Worm (Caenorhabditis elegans) whole organism, L1 larva: ENCODE data around the gene gcy-5.

Experiments used
- aly-2 ChIP-seq: fragments of 150-350 bp; optimal IDR thresholded peaks from 2 replicates; lab custom pipeline; 2014; ENCODE audit warnings: missing biosample characterization, missing genetic modification characterization
- blmp-1 ChIP-seq: fragments of 150-350 bp; optimal IDR thresholded peaks from 2 replicates; lab custom pipeline; 2014; ENCODE audit warnings: missing biosample characterization, missing genetic modification characterization
- ceh-82 ChIP-seq, 3 experiments: fragments of 150-350 bp in 1 of 3; sonication (generic microtip) in 2 of 3; optimal IDR thresholded peaks; 2 replicates each; lab custom pipeline; 2014 to 2017; ENCODE audit warnings: missing biosample characterization in 3 of 3, missing genetic modification characterization in 3 of 3
- fkh-10 ChIP-seq: sonication (generic microtip); optimal IDR thresholded peaks from 2 replicates; lab custom pipeline; 2017; ENCODE audit warnings: missing biosample characterization, missing genetic modification reagents, missing genetic modification characterization
- mab-9 ChIP-seq: fragments of 200-800 bp; sonication (Bioruptor generic); IDR thresholded peaks from 2 replicates; pipeline ENCODE4 v1.3.6; 2022; ENCODE audit warnings: missing genetic modification reagents, missing genetic modification characterization, missing compliant biosample characterization
- mep-1 ChIP-seq: fragments of 150-350 bp; optimal IDR thresholded peaks from 2 replicates; lab custom pipeline; 2014; ENCODE audit warnings: missing biosample characterization, missing genetic modification characterization
- nhr-237 ChIP-seq: fragments of 150-350 bp; optimal IDR thresholded peaks from 2 replicates; lab custom pipeline; 2014; ENCODE audit warnings: missing biosample characterization, missing genetic modification characterization
- pax-3 ChIP-seq: fragments of 200-800 bp; sonication (Bioruptor generic); optimal IDR thresholded peaks from 2 replicates; lab custom pipeline; 2018; ENCODE audit warnings: mild to moderate bottlenecking, missing genetic modification characterization, moderate library complexity, missing compliant biosample characterization
- snpc-4 ChIP-seq: fragments of 150-350 bp; optimal IDR thresholded peaks from 2 replicates; lab custom pipeline; 2014; ENCODE audit warnings: missing biosample characterization, missing genetic modification characterization
- sup-37 ChIP-seq: fragments of 200-800 bp; sonication (Bioruptor generic); optimal IDR thresholded peaks from 2 replicates; lab custom pipeline; 2018; ENCODE audit warnings: mild to moderate bottlenecking, missing genetic modification characterization, missing compliant biosample characterization
- ztf-11 ChIP-seq, 2 experiments: sonication (generic microtip); optimal IDR thresholded peaks; 2 replicates each; lab custom pipeline; 2016 to 2017; ENCODE audit warnings: missing genetic modification characterization in 2 of 2, missing biosample characterization in 1 of 2, missing compliant biosample characterization in 1 of 2

ce11 chrII:10302646-10303045 lies 13.4 kb downstream of the gcy-5 start, which contains the start of gene clpp-1:
- TF ChIP-seq blmp-1 (tag; lab: Kevin White, UChicago), result no peak
- TF ChIP-seq snpc-4 (tag; lab: Kevin White, UChicago), result no peak
- TF ChIP-seq aly-2 (tag; lab: Kevin White, UChicago), result no peak
- no peak for TF ChIP-seq ztf-11 (tag; optimal IDR thresholded peaks at IDR 0.05; lab: Kevin White, UChicago)
- no peak for TF ChIP-seq pax-3 (tag; lab: Kevin White, UChicago)
- TF ChIP-seq mep-1 (tag; lab: Kevin White, UChicago), result no peak
- TF ChIP-seq nhr-237 (tag; lab: Kevin White, UChicago), result no peak
- TF ChIP-seq mab-9 (GFP tag; lab: Robert Waterston, UW), result no peak
- no peak for TF ChIP-seq fkh-10
- TF ChIP-seq sup-37 (GFP tag; lab: Kevin White, UChicago), result no peak
- TF ChIP-seq ceh-82 (tag; optimal IDR thresholded peaks at IDR 0.05; lab: Kevin White, UChicago), result no peak
